Worm (Caenorhabditis elegans) whole organism, L4 larva: ENCODE results near the gene R08D7.5.

Source experiments
- fos-1 ChIP-seq: fragments of 150-350 bp; optimal IDR thresholded peaks from 2 replicates; lab custom pipeline; 2014; ENCODE audit warnings: missing biosample characterization, missing genetic modification characterization
- hif-1 ChIP-seq, 2 experiments: sonication (generic microtip); optimal IDR thresholded peaks; 2 replicates each; lab custom pipeline; 2016 to 2017; ENCODE audit warnings: missing compliant biosample characterization in 2 of 2, missing genetic modification characterization in 2 of 2, missing genetic modification reagents in 2 of 2, missing genotype in 2 of 2, mild to moderate bottlenecking in 1 of 2
- jun-1 ChIP-seq: fragments of 150-350 bp; optimal IDR thresholded peaks from 2 replicates; lab custom pipeline; 2014; ENCODE audit warnings: missing biosample characterization, missing genetic modification reagents, missing genetic modification characterization
- mes-2 ChIP-seq: sonication (generic microtip); optimal IDR thresholded peaks from 2 replicates; lab custom pipeline; 2016; ENCODE audit warnings: missing genotype, mild to moderate bottlenecking, missing genetic modification characterization, missing compliant biosample characterization; ENCODE audit not compliant: poor library complexity, severe bottlenecking
- nhr-11 ChIP-seq: fragments of 150-350 bp; optimal IDR thresholded peaks from 2 replicates; lab custom pipeline; 2014; ENCODE audit warnings: missing biosample characterization, missing genetic modification characterization
- nhr-237 ChIP-seq: sonication (generic microtip); optimal IDR thresholded peaks from 2 replicates; lab custom pipeline; 2017; ENCODE audit warnings: missing biosample characterization, missing genetic modification characterization
- nhr-25 ChIP-seq: sonication (generic microtip); optimal IDR thresholded peaks from 2 replicates; lab custom pipeline; 2017; ENCODE audit warnings: missing genetic modification characterization, mild to moderate bottlenecking, missing compliant biosample characterization, antibody characterized with exemption, moderate library complexity, borderline replicate concordance; ENCODE audit not compliant: insufficient read depth
- saeg-2 ChIP-seq: fragments of 200-800 bp; sonication (Bioruptor generic); IDR thresholded peaks from 2 replicates; pipeline ENCODE4 v1.3.6; 2022; ENCODE audit warnings: missing genetic modification reagents, missing genetic modification characterization, missing compliant biosample characterization
- skn-1 ChIP-seq: fragments of 150-350 bp; optimal IDR thresholded peaks from 2 replicates; lab custom pipeline; 2014; ENCODE audit warnings: missing biosample characterization, missing genetic modification characterization
- snpc-4 ChIP-seq: fragments of 150-350 bp; optimal IDR thresholded peaks from 2 replicates; lab custom pipeline; 2014; ENCODE audit warnings: missing biosample characterization, missing genetic modification characterization
- unc-62 ChIP-seq, 3 experiments: fragments of 150-350 bp in 1 of 3; sonication (generic microtip); optimal IDR thresholded peaks in 2 of 3; peaks in 1 of 3; 1 replicate in 1 of 3; 2 replicates in 2 of 3; lab custom pipeline; 2014 to 2017; ENCODE audit warnings: missing biosample characterization in 3 of 3, missing genetic modification characterization in 3 of 3, missing genetic modification reagents in 3 of 3, missing genotype in 1 of 3

DNA sequence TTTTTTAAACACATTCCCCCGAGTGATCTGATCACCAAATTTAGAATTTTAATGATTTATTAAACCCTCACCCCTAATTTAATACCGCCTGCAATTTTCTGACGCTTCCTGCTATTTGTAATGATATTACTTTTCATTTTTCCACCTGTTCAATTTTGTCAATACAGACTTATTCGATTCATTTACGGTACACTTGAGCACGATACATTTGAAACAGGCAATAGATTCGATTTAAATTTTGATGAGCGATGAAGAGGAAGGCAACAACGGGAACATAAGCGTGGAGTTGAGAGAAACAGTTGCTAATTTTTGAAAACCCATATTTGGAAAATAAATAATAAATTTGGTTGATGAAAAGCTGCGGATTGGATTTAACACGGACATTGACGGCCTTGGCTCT is 30.7 kb downstream of the R08D7.5 start:
- TF ChIP-seq nhr-25 (tag; lab: Kevin White, UChicago): no peak
- TF ChIP-seq fos-1 (tag; lab: Kevin White, UChicago): no peak
- TF ChIP-seq nhr-11: no peak
- no peak for TF ChIP-seq saeg-2 (GFP tag; lab: Robert Waterston, UW)
- TF ChIP-seq unc-62 (GFP tag; optimal IDR thresholded peaks at IDR 0.05 in 1 of 2; lab: Kevin White, UChicago): no peak
- no peak for TF ChIP-seq unc-62 (tag; optimal IDR thresholded peaks at IDR 0.05; lab: Kevin White, UChicago)
- no peak for TF ChIP-seq jun-1
- TF ChIP-seq snpc-4 (tag; lab: Kevin White, UChicago): no peak
- TF ChIP-seq nhr-237 (tag; lab: Kevin White, UChicago): no peak
- TF ChIP-seq skn-1: no peak
- TF ChIP-seq mes-2: no peak
- TF ChIP-seq hif-1 (tag; optimal IDR thresholded peaks at IDR 0.05; lab: Kevin White, UChicago): no peak
